Worm (Caenorhabditis elegans): ENCODE results near the gene F18E3.12.

F18E3.12 gene

ce11 chrV:7411695-7412094 lies 3.1 kb upstream of the F18E3.12 start, which contains the start of gene str-41:
str-41 (plus strand) TSS chrV:7411995.
- TF ChIP-seq unc-62 (GFP tag; optimal IDR thresholded peaks at IDR 0.05), result no peak

- TF ChIP-seq unc-62 (GFP tag; optimal IDR thresholded peaks at IDR 0.05), result no peak
Observed at ce11 chrV:7413107-7413774, 1.5 kb upstream of the F18E3.12 start, which contains the start of gene F18E3.11. F18E3.11 (plus strand) TSS chrV:7413482.

- TF ChIP-seq unc-62 (GFP tag; optimal IDR thresholded peaks at IDR 0.05), result no peak
Observed at ce11 chrV:7415780-7416428, 1.1 kb downstream of the F18E3.12 start, which contains the start of gene F18E3.13. F18E3.13 (plus strand) TSS chrV:7416164.

ce11 chrV:7416569-7416968 lies 1.8 kb downstream of the F18E3.12 start:
- TF ChIP-seq unc-62 (GFP tag; optimal IDR thresholded peaks at IDR 0.05), result no peak

ce11 chrV:7417018-7417716 lies 2.4 kb downstream of the F18E3.12 start, which contains the start of gene srw-67:
srw-67 (plus strand) TSS chrV:7417660.
- TF ChIP-seq unc-62 (GFP tag; optimal IDR thresholded peaks at IDR 0.05), result no peak

- TF ChIP-seq unc-62 (GFP tag; optimal IDR thresholded peaks at IDR 0.05), result no peak
Observed at ce11 chrV:7420162-7420561, 5.4 kb downstream of the F18E3.12 start, which contains the start of gene srxa-4. srxa-4 (plus strand) TSS chrV:7420462.

ce11 chrV:7424336-7424735 lies 9.6 kb downstream of the F18E3.12 start, which contains the start of gene F18E3.10:
F18E3.10 (minus strand) TSS chrV:7424436.
- no peak for TF ChIP-seq unc-62 (GFP tag; optimal IDR thresholded peaks at IDR 0.05)

- no peak for TF ChIP-seq unc-62 (GFP tag; optimal IDR thresholded peaks at IDR 0.05)
Observed at ce11 chrV:7426594-7426993, 11.8 kb downstream of the F18E3.12 start, which contains the start of gene srw-68. srw-68 (minus strand) TSS chrV:7426694.

ce11 chrV:7428880-7429279 lies 14.1 kb downstream of the F18E3.12 start, which contains the start of gene srw-69:
srw-69 (minus strand) TSS chrV:7428980.
- no peak for TF ChIP-seq unc-62 (GFP tag; optimal IDR thresholded peaks at IDR 0.05)

- TF ChIP-seq unc-62 (GFP tag; optimal IDR thresholded peaks at IDR 0.05), result no peak
Observed at ce11 chrV:7431016-7431415, 16.2 kb downstream of the F18E3.12 start, which contains the start of gene srw-71. srw-71 (minus strand) TSS chrV:7431116.

ce11 chrV:7432441-7433146 lies 17.8 kb downstream of the F18E3.12 start:
- no peak for TF ChIP-seq unc-62 (GFP tag; optimal IDR thresholded peaks at IDR 0.05)

ce11 chrV:7434805-7435363 lies 20.1 kb downstream of the F18E3.12 start:
- TF ChIP-seq unc-62 (GFP tag; optimal IDR thresholded peaks at IDR 0.05), result no peak

ce11 chrV:7435376-7436204 lies 20.8 kb downstream of the F18E3.12 start, which contains the start of the genes ddo-2 and F25E5.8:
ddo-2 (minus strand) TSS chrV:7435705.
F25E5.8 (plus strand) TSS chrV:7435930.
- no peak for TF ChIP-seq unc-62 (GFP tag; optimal IDR thresholded peaks at IDR 0.05)

- TF ChIP-seq unc-62 (GFP tag; optimal IDR thresholded peaks at IDR 0.05), result no peak
Observed at ce11 chrV:7436509-7436908, 21.7 kb downstream of the F18E3.12 start.
